Worm (Caenorhabditis elegans) whole organism, midembryonic: ENCODE measurements around the gene F29B9.8.

ENCODE experiments used
- cog-1 ChIP-seq: sonication (generic microtip); optimal IDR thresholded peaks from 2 replicates; lab custom pipeline; 2016; ENCODE audit warnings: missing genetic modification characterization, missing compliant biosample characterization
- flt-1 ChIP-seq: fragments of 200-800 bp; sonication (Bioruptor generic); IDR thresholded peaks from 2 replicates; pipeline ENCODE4 v1.3.6; 2022; ENCODE audit warnings: missing genetic modification characterization, missing compliant biosample characterization
- klf-2 ChIP-seq: fragments of 200-800 bp; sonication (Bioruptor generic); conservative IDR thresholded peaks from 2 replicates; pipeline ENCODE4 v1.3.6; 2022; ENCODE audit warnings: missing genetic modification reagents, missing genetic modification characterization, missing compliant biosample characterization
- ref-1 ChIP-seq: fragments of 200-800 bp; sonication (Bioruptor generic); conservative IDR thresholded peaks from 2 replicates; pipeline ENCODE4 v1.3.6; 2022; ENCODE audit warnings: missing genetic modification reagents, missing genetic modification characterization, missing compliant biosample characterization

- no peak for TF ChIP-seq flt-1 (GFP tag; lab: Robert Waterston, UW)
- no peak for TF ChIP-seq klf-2
- TF ChIP-seq cog-1 (tag; lab: Kevin White, UChicago): no peak
- TF ChIP-seq ref-1: no peak
Observed at ce11 chrIV:4665079-4665478, 17.6 kb downstream of the F29B9.8 start, which contains the start of gene F29B9.1.
